Worm (Caenorhabditis elegans): ENCODE data around the gene dpy-9.

DNA sequence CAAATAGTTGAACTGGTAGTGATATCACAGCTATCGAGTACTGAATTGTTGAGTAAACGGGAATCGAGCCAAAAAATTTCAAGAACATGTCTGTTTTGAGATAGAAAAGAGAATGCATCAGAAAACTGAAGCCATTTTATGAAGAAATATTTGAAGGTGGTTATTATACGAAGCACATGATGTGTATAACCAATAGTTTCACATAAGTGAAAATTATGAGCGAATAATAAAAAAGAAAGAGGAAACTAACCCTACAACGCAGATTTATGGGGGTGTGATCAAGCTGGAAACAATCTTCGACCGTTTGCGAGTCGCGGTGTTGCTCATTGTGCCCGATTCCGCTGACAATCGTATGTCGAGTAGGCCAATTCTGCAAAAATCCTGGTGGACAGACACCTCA lies 14.3 kb upstream of the dpy-9 start, which contains the start of gene srh-282:
- TF ChIP-seq K09A11.1 (tag; optimal IDR thresholded peaks at IDR 0.05; ENCODE audit: insufficient read depth) = no peak
- no peak for TF ChIP-seq K02D7.2 (tag; optimal IDR thresholded peaks at IDR 0.05)

Data from whole organism, late embryonic.